Fruit fly (Drosophila melanogaster) S2 (cell line): ENCODE results near the gene armi.

ENCODE experiments used
- CG8478 ChIP-seq: fragments of >200 bp; optimal IDR thresholded peaks from 2 replicates; lab custom pipeline; 2018
- CTCF ChIP-seq, 2 experiments: fragments of >200 bp; optimal IDR thresholded peaks; 2 replicates each; lab custom pipeline; 2018

DNA sequence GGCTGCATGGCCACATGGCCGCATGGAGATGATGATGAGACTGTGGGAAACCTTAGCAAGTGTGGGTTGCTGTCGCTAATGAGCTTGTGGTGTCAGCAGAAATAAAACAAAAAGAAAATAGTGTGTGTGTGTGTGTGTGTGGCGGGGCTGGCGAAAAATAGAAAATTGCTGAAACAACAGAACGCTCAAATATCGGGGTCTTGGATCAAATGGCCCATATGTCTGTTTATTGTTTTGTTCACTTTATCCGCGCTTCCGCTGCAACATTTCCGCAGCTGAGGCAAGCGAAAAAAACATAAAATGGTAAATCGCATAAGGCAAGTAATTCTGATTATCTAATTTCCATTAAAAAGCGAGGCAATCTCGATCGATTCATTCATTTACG is 5.6 kb upstream of the armi start:
- TF ChIP-seq CG8478 = no peak
- no peak for TF ChIP-seq CTCF (optimal IDR thresholded peaks at IDR 0.05; lab: Kevin White, UChicago)
